Worm (Caenorhabditis elegans) whole organism, young adult: Measurements from ENCODE around the gene srg-61.

ENCODE experiments used
- B0019.2 ChIP-seq: fragments of 200-800 bp; sonication (Bioruptor generic); conservative IDR thresholded peaks from 2 replicates; pipeline ENCODE4 v1.3.6; 2022; ENCODE audit warnings: missing genetic modification reagents, missing genetic modification characterization, missing compliant biosample characterization
- B0336.3 ChIP-seq: fragments of 200-800 bp; sonication (Bioruptor generic); IDR thresholded peaks from 2 replicates; pipeline ENCODE4 v1.3.6; 2022; ENCODE audit warnings: missing genetic modification characterization, missing compliant biosample characterization
- C06A6.2 ChIP-seq: fragments of 200-800 bp; sonication (Bioruptor generic); conservative IDR thresholded peaks from 2 replicates; pipeline ENCODE4 v1.3.6; 2022; ENCODE audit warnings: missing genetic modification characterization, missing compliant biosample characterization
- D2030.7 ChIP-seq: fragments of 200-800 bp; sonication (Bioruptor generic); IDR thresholded peaks from 2 replicates; pipeline ENCODE4 v1.3.6; 2022; ENCODE audit warnings: missing genetic modification reagents, missing genetic modification characterization, missing compliant biosample characterization
- F22D6.2 ChIP-seq: sonication (generic microtip); optimal IDR thresholded peaks from 2 replicates; lab custom pipeline; 2016; ENCODE audit warnings: mild to moderate bottlenecking, missing genetic modification characterization, missing compliant biosample characterization
- F49E8.2 ChIP-seq: sonication (generic microtip); optimal IDR thresholded peaks from 3 replicates; lab custom pipeline; 2017; ENCODE audit warnings: missing genetic modification characterization, mild to moderate bottlenecking, missing compliant biosample characterization, antibody characterized with exemption, moderate library complexity; ENCODE audit not compliant: insufficient read depth
- K12H6.12 ChIP-seq: fragments of 200-800 bp; sonication (Bioruptor generic); optimal IDR thresholded peaks from 2 replicates; lab custom pipeline; 2018; ENCODE audit warnings: mild to moderate bottlenecking, missing genetic modification characterization, missing compliant biosample characterization
- Y53F4B.3 ChIP-seq: fragments of 200-800 bp; sonication (Bioruptor generic); IDR thresholded peaks from 2 replicates; pipeline ENCODE4 v1.3.6; 2022; ENCODE audit warnings: missing genetic modification reagents, missing genetic modification characterization, missing compliant biosample characterization
- atf-7 ChIP-seq: sonication (generic microtip); optimal IDR thresholded peaks from 2 replicates; lab custom pipeline; 2017; ENCODE audit warnings: mild to moderate bottlenecking, missing genetic modification characterization, missing compliant biosample characterization
- attf-6 ChIP-seq: fragments of 200-800 bp; sonication (Bioruptor generic); IDR thresholded peaks from 2 replicates; pipeline ENCODE4 v1.3.6; 2022; ENCODE audit warnings: missing genetic modification reagents, missing genetic modification characterization, missing compliant biosample characterization
- bed-2 ChIP-seq: fragments of 200-800 bp; sonication (Bioruptor generic); IDR thresholded peaks from 2 replicates; pipeline ENCODE4 v1.3.6; 2022; ENCODE audit warnings: missing genetic modification reagents, missing genetic modification characterization, missing compliant biosample characterization
- ccch-3 ChIP-seq: fragments of 200-800 bp; sonication (Bioruptor generic); optimal IDR thresholded peaks from 2 replicates; lab custom pipeline; 2018; ENCODE audit warnings: mild to moderate bottlenecking, missing genetic modification characterization, missing compliant biosample characterization
- ceh-100 ChIP-seq: fragments of 200-800 bp; sonication (Bioruptor generic); IDR thresholded peaks from 2 replicates; pipeline ENCODE4 v1.3.6; 2022; ENCODE audit warnings: missing genetic modification reagents, missing genetic modification characterization, missing compliant biosample characterization
- ceh-79 ChIP-seq: sonication (generic microtip); optimal IDR thresholded peaks from 2 replicates; lab custom pipeline; 2017; ENCODE audit warnings: mild to moderate bottlenecking, missing genetic modification characterization, missing compliant biosample characterization
- die-1 ChIP-seq: sonication (generic microtip); optimal IDR thresholded peaks from 2 replicates; lab custom pipeline; 2016; ENCODE audit warnings: missing genotype, mild to moderate bottlenecking, missing genetic modification characterization, missing compliant biosample characterization
- dox-1 ChIP-seq: fragments of 200-800 bp; sonication (Bioruptor generic); IDR thresholded peaks from 2 replicates; pipeline ENCODE4 v1.3.6; 2022; ENCODE audit warnings: missing genetic modification reagents, missing genetic modification characterization, missing compliant biosample characterization
- egl-44 ChIP-seq: fragments of 200-800 bp; sonication (Bioruptor generic); IDR thresholded peaks from 2 replicates; pipeline ENCODE4 v1.3.6; 2022; ENCODE audit warnings: missing genetic modification reagents, missing genetic modification characterization, missing compliant biosample characterization
- egrh-3 ChIP-seq: fragments of 200-800 bp; sonication (Bioruptor generic); IDR thresholded peaks from 2 replicates; pipeline ENCODE4 v1.3.6; 2022; ENCODE audit warnings: missing genetic modification reagents, missing genetic modification characterization, missing compliant biosample characterization
- ets-4 ChIP-seq: fragments of 200-800 bp; sonication (Bioruptor generic); optimal IDR thresholded peaks from 2 replicates; lab custom pipeline; 2018; ENCODE audit warnings: mild to moderate bottlenecking, missing genetic modification characterization, missing compliant biosample characterization
- him-1 ChIP-seq: sonication (generic microtip); optimal IDR thresholded peaks from 2 replicates; lab custom pipeline; 2016; ENCODE audit warnings: missing genotype, missing genetic modification reagents, missing genetic modification characterization, missing compliant biosample characterization
- hlh-26 ChIP-seq: fragments of 200-800 bp; sonication (Bioruptor generic); conservative IDR thresholded peaks from 2 replicates; pipeline ENCODE4 v1.3.6; 2022; ENCODE audit warnings: missing genetic modification reagents, missing genetic modification characterization, missing compliant biosample characterization
- hmg-1.2 ChIP-seq: fragments of 200-800 bp; sonication (Bioruptor generic); IDR thresholded peaks from 2 replicates; pipeline ENCODE4 v1.3.6; 2022; ENCODE audit warnings: missing genetic modification reagents, missing genetic modification characterization, missing compliant biosample characterization
- hrde-1 ChIP-seq: sonication (generic microtip); optimal IDR thresholded peaks from 2 replicates; lab custom pipeline; 2016; ENCODE audit warnings: missing genetic modification characterization, mild to moderate bottlenecking, missing compliant biosample characterization, moderate library complexity, missing genotype, missing genetic modification reagents, borderline replicate concordance
- hsf-1 ChIP-seq: fragments of 200-800 bp; sonication (Bioruptor generic); IDR thresholded peaks from 2 replicates; pipeline ENCODE4 v1.3.6; 2022; ENCODE audit warnings: missing genetic modification reagents, missing genetic modification characterization, missing compliant biosample characterization
- lag-1 ChIP-seq: fragments of 200-800 bp; sonication (Bioruptor generic); IDR thresholded peaks from 2 replicates; pipeline ENCODE4 v1.3.6; 2022; ENCODE audit warnings: missing genetic modification reagents, missing genetic modification characterization, missing compliant biosample characterization
- let-526 ChIP-seq: fragments of 200-800 bp; sonication (Bioruptor generic); IDR thresholded peaks from 2 replicates; pipeline ENCODE4 v1.3.6; 2022; ENCODE audit warnings: missing genetic modification reagents, missing genetic modification characterization, missing compliant biosample characterization
- let-607 ChIP-seq, 2 experiments: fragments of 200-800 bp in 1 of 2; sonication (Bioruptor generic) in 1 of 2; sonication (generic microtip) in 1 of 2; optimal IDR thresholded peaks; 2 replicates each; lab custom pipeline; 2016 to 2018; ENCODE audit warnings: mild to moderate bottlenecking in 2 of 2, missing compliant biosample characterization in 2 of 2, missing genetic modification characterization in 2 of 2, moderate library complexity in 2 of 2, missing genotype in 1 of 2
- lin-26 ChIP-seq: fragments of 200-800 bp; sonication (Bioruptor generic); IDR thresholded peaks from 2 replicates; pipeline ENCODE4 v1.3.6; 2022; ENCODE audit warnings: missing genetic modification reagents, missing genetic modification characterization, missing compliant biosample characterization
- lin-35 ChIP-seq, 3 experiments: fragments of 150-350 bp in 2 of 3; sonication (generic microtip) in 1 of 3; optimal IDR thresholded peaks; 2 replicates each; lab custom pipeline; 2014 to 2018; ENCODE audit warnings: missing biosample characterization in 3 of 3, missing genetic modification characterization in 3 of 3, missing genetic modification reagents in 3 of 3
- lin-40 ChIP-seq: sonication (generic microtip); optimal IDR thresholded peaks from 2 replicates; lab custom pipeline; 2016; ENCODE audit warnings: missing genetic modification characterization, mild to moderate bottlenecking, missing compliant biosample characterization, missing genotype, missing genetic modification reagents
- lsl-1 ChIP-seq: fragments of 200-800 bp; sonication (Bioruptor generic); optimal IDR thresholded peaks from 2 replicates; lab custom pipeline; 2018; ENCODE audit warnings: mild to moderate bottlenecking, missing genetic modification characterization, moderate library complexity, missing compliant biosample characterization
- madf-6 ChIP-seq: fragments of 200-800 bp; sonication (Bioruptor generic); IDR thresholded peaks from 2 replicates; pipeline ENCODE4 v1.3.6; 2022; ENCODE audit warnings: missing genetic modification reagents, missing genetic modification characterization, missing compliant biosample characterization
- madf-8 ChIP-seq: fragments of 200-800 bp; sonication (Bioruptor generic); conservative IDR thresholded peaks from 2 replicates; pipeline ENCODE4 v1.3.6; 2022; ENCODE audit warnings: missing genetic modification reagents, missing genetic modification characterization, missing compliant biosample characterization
- mel-28 ChIP-seq: sonication (generic microtip); optimal IDR thresholded peaks from 2 replicates; lab custom pipeline; 2016; ENCODE audit warnings: borderline replicate concordance, mild to moderate bottlenecking, missing genetic modification characterization, missing compliant biosample characterization
- mxl-1 ChIP-seq: sonication (generic microtip); optimal IDR thresholded peaks from 2 replicates; lab custom pipeline; 2016; ENCODE audit warnings: missing genetic modification characterization, missing compliant biosample characterization
- nfyb-1 ChIP-seq: fragments of 200-800 bp; sonication (Bioruptor generic); IDR thresholded peaks from 2 replicates; pipeline ENCODE4 v1.3.6; 2022; ENCODE audit warnings: missing genetic modification reagents, missing genetic modification characterization, missing compliant biosample characterization
- nhr-179 ChIP-seq: sonication (generic microtip); optimal IDR thresholded peaks from 2 replicates; lab custom pipeline; 2016; ENCODE audit warnings: mild to moderate bottlenecking, missing genetic modification characterization, missing compliant biosample characterization
- repo-1 ChIP-seq: sonication (generic microtip); optimal IDR thresholded peaks from 2 replicates; lab custom pipeline; 2017; ENCODE audit warnings: mild to moderate bottlenecking, missing genetic modification characterization, missing compliant biosample characterization
- sdz-38 ChIP-seq: sonication (generic microtip); optimal IDR thresholded peaks from 2 replicates; lab custom pipeline; 2016; ENCODE audit warnings: missing genotype, missing genetic modification characterization, missing compliant biosample characterization
- sea-2 ChIP-seq: fragments of 200-800 bp; sonication (Bioruptor generic); IDR thresholded peaks from 2 replicates; pipeline ENCODE4 v1.3.6; 2022; ENCODE audit warnings: missing genetic modification characterization, missing compliant biosample characterization
- snpc-1.1 ChIP-seq: sonication (generic microtip); optimal IDR thresholded peaks from 2 replicates; lab custom pipeline; 2017; ENCODE audit warnings: missing genetic modification characterization, mild to moderate bottlenecking, missing compliant biosample characterization, antibody characterized with exemption, moderate library complexity, missing genotype, missing genetic modification reagents; ENCODE audit not compliant: insufficient read depth
- snpc-1.3 ChIP-seq: sonication (generic microtip); optimal IDR thresholded peaks from 2 replicates; lab custom pipeline; 2017; ENCODE audit warnings: missing genetic modification characterization, mild to moderate bottlenecking, missing compliant biosample characterization, antibody characterized with exemption, moderate library complexity, missing genotype, missing genetic modification reagents; ENCODE audit not compliant: insufficient read depth
- somi-1 ChIP-seq: fragments of 200-800 bp; sonication (Bioruptor generic); optimal IDR thresholded peaks from 2 replicates; lab custom pipeline; 2018; ENCODE audit warnings: mild to moderate bottlenecking, missing genetic modification characterization, missing compliant biosample characterization
- tbp1 ChIP-seq: fragments of 200-800 bp; sonication (Bioruptor generic); optimal IDR thresholded peaks from 2 replicates; lab custom pipeline; 2018; ENCODE audit warnings: mild to moderate bottlenecking, missing genetic modification characterization, missing compliant biosample characterization
- zfh-2 ChIP-seq: fragments of 200-800 bp; sonication (Bioruptor generic); conservative IDR thresholded peaks from 2 replicates; pipeline ENCODE4 v1.3.6; 2022; ENCODE audit warnings: missing genetic modification reagents, missing genetic modification characterization, missing compliant biosample characterization
- zim-3 ChIP-seq: sonication (generic microtip); optimal IDR thresholded peaks from 2 replicates; lab custom pipeline; 2017; ENCODE audit warnings: mild to moderate bottlenecking, missing genetic modification characterization, moderate library complexity, missing compliant biosample characterization
- ztf-6 ChIP-seq: fragments of 200-800 bp; sonication (Bioruptor generic); IDR thresholded peaks from 2 replicates; pipeline ENCODE4 v1.3.6; 2022; ENCODE audit warnings: missing genetic modification reagents, missing genetic modification characterization, missing compliant biosample characterization

The srg-61 gene

DNA sequence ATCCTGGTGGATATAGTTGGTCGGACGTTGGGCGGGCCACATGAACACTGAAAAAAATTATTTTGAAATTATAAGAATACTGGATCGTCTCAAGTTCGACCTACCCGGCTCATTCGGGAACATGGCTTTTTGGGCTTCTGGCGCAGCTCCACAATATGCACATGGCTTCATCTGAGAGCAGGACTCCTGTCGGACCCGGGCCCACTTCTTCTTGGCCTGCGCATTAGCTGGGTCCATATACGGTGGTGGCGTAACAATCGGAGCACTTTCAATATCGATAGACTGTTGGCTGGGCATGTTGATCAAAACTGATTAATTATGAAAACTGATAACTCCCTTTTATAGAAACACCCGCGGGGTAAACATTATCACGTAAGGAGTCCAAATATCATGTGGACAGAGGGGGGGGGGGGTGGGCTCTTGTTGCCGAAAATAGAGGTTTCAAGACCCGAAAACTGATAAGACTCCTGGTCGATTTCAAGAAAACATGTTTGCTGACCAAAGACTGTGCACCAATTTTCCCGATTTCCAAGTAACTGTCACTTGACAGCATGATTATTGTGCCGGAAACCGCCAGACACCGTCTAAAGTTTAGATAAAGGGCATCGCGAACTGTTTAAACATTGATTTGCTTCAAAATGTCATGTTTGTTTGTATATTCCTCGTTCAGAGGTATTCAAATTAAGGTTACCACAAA is 9.2 kb downstream of the srg-61 start, which contains the start of gene dod-3 (continued):
- TF ChIP-seq let-526 (GFP tag; lab: Robert Waterston, UW) (no peak), lin-35 (GFP tag; optimal IDR thresholded peaks at IDR 0.05; lab: Kevin White, UChicago) (no peak), mxl-1 (no peak), ceh-100 (GFP tag; lab: Robert Waterston, UW) (no peak), ets-4 (GFP tag; lab: Kevin White, UChicago) (peak; percentile 65), B0019.2 (GFP tag; lab: Robert Waterston, UW) (no peak), zim-3 (tag; lab: Kevin White, UChicago) (no peak), hrde-1 (no peak), sea-2 (GFP tag; lab: Robert Waterston, UW) (no peak), die-1 (no peak), lin-26 (GFP tag; lab: Robert Waterston, UW) (no peak), madf-8 (GFP tag; lab: Robert Waterston, UW) (no peak), egrh-3 (peak; percentile 8; the same call in 1 of the 2 replicates), ccch-3 (GFP tag; lab: Kevin White, UChicago) (no peak), mel-28 (tag; lab: Kevin White, UChicago) (no peak), F49E8.2 (tag; lab: Kevin White, UChicago) (no peak), nfyb-1 (GFP tag; lab: Robert Waterston, UW) (peak; percentile 50; the same call in 1 of the 2 replicates), nhr-179 (no peak), lag-1 (GFP tag; lab: Robert Waterston, UW) (no peak), B0336.3 (no peak; the same call in 1 of the 2 replicates), sdz-38 (no peak), hlh-26 (GFP tag; lab: Robert Waterston, UW) (no peak), lin-40 (tag; lab: Kevin White, UChicago) (no peak), C06A6.2 (no peak), repo-1 (tag; lab: Kevin White, UChicago) (no peak), ceh-79 (tag; lab: Kevin White, UChicago) (no peak), let-607 (tag; optimal IDR thresholded peaks at IDR 0.05; lab: Kevin White, UChicago) (no peak), dox-1 (GFP tag; lab: Robert Waterston, UW) (peak; percentile 71), lsl-1 (GFP tag; lab: Kevin White, UChicago) (no peak), madf-6 (GFP tag; lab: Robert Waterston, UW) (no peak), D2030.7 (GFP tag; lab: Robert Waterston, UW) (no peak), ztf-6 (GFP tag; lab: Robert Waterston, UW) (no peak), hmg-1.2 (GFP tag; lab: Robert Waterston, UW) (no peak), attf-6 (GFP tag; lab: Robert Waterston, UW) (no peak), hsf-1 (GFP tag; lab: Robert Waterston, UW) (no peak), snpc-1.3 (tag; lab: Kevin White, UChicago) (no peak), bed-2 (GFP tag; lab: Robert Waterston, UW) (no peak), egl-44 (GFP tag; lab: Robert Waterston, UW) (0 out of 2 replicates have a peak, but pooled peaks have one; percentile 65), snpc-1.1 (tag; lab: Kevin White, UChicago) (no peak), tbp1 (GFP tag; lab: Kevin White, UChicago) (peak; percentile 27), him-1 (tag; lab: Kevin White, UChicago) (no peak), F22D6.2 (no peak), Y53F4B.3 (GFP tag; lab: Robert Waterston, UW) (no peak), atf-7 (tag; lab: Kevin White, UChicago) (peak; percentile 90), somi-1 (GFP tag; lab: Kevin White, UChicago) (no peak), K12H6.12 (no peak), zfh-2 (GFP tag; lab: Robert Waterston, UW) (no peak)
